Worm (Caenorhabditis elegans) whole organism, early embryonic: ENCODE data around the gene gcy-14.
"Not testable (repeated sequence)": the region's sequence is repeated elsewhere in the genome, so short reads cannot be mapped to it uniquely, and the experiment has no call there.

Experiments
- B0310.2 ChIP-seq: sonication (generic microtip); optimal IDR thresholded peaks from 2 replicates; lab custom pipeline; 2016; ENCODE audit warnings: mild to moderate bottlenecking, missing genetic modification characterization, missing compliant biosample characterization
- F13C5.2 ChIP-seq: sonication (generic microtip); optimal IDR thresholded peaks from 2 replicates; lab custom pipeline; 2017; ENCODE audit warnings: mild to moderate bottlenecking, missing genetic modification characterization, inconsistent platforms, missing compliant biosample characterization
- aly-1 ChIP-seq: sonication (generic microtip); optimal IDR thresholded peaks from 2 replicates; lab custom pipeline; 2016; ENCODE audit warnings: missing genetic modification characterization, missing compliant biosample characterization
- ama-1 ChIP-seq: fragments of 150-350 bp; optimal IDR thresholded peaks from 2 replicates; lab custom pipeline; 2014
- ceh-13 ChIP-seq: fragments of 200-800 bp; sonication (Bioruptor generic); optimal IDR thresholded peaks from 2 replicates; lab custom pipeline; 2018; ENCODE audit warnings: mild to moderate bottlenecking, missing genetic modification characterization, missing compliant biosample characterization
- ceh-36 ChIP-seq: sonication (generic microtip); optimal IDR thresholded peaks from 2 replicates; lab custom pipeline; 2016; ENCODE audit warnings: missing genetic modification characterization, inconsistent platforms, missing compliant biosample characterization
- ets-7 ChIP-seq: sonication (generic microtip); optimal IDR thresholded peaks from 2 replicates; lab custom pipeline; 2016; ENCODE audit warnings: missing genotype, missing genetic modification characterization, missing compliant biosample characterization
- flt-1 ChIP-seq: fragments of 200-800 bp; sonication (Bioruptor generic); IDR thresholded peaks from 2 replicates; pipeline ENCODE4 v1.3.6; 2022; ENCODE audit warnings: missing genetic modification characterization, missing compliant biosample characterization
- hmbx-1 ChIP-seq: sonication (generic microtip); optimal IDR thresholded peaks from 2 replicates; lab custom pipeline; 2016; ENCODE audit warnings: mild to moderate bottlenecking, missing genetic modification characterization, missing compliant biosample characterization
- hmg-4 ChIP-seq: fragments of 200-800 bp; sonication (Bioruptor generic); optimal IDR thresholded peaks from 2 replicates; lab custom pipeline; 2018; ENCODE audit warnings: mild to moderate bottlenecking, missing genetic modification characterization, missing compliant biosample characterization
- hnd-1 ChIP-seq: sonication (generic microtip); optimal IDR thresholded peaks from 2 replicates; lab custom pipeline; 2016; ENCODE audit warnings: missing genetic modification characterization, missing compliant biosample characterization
- pes-1 ChIP-seq: fragments of 200-800 bp; sonication (Bioruptor generic); IDR thresholded peaks from 2 replicates; pipeline ENCODE4 v1.3.6; 2022; ENCODE audit warnings: missing genetic modification reagents, missing genetic modification characterization, missing compliant biosample characterization
- scrt-1 ChIP-seq: fragments of 200-800 bp; sonication (Bioruptor generic); IDR thresholded peaks from 2 replicates; pipeline ENCODE4 v1.3.6; 2022; ENCODE audit warnings: missing genetic modification characterization, missing compliant biosample characterization
- sea-1 ChIP-seq: fragments of 200-800 bp; sonication (Bioruptor generic); conservative IDR thresholded peaks from 2 replicates; pipeline ENCODE4 v1.3.6; 2022; ENCODE audit warnings: missing genetic modification characterization, missing compliant biosample characterization
- tbx-11 ChIP-seq: fragments of 200-800 bp; sonication (Bioruptor generic); IDR thresholded peaks from 2 replicates; pipeline ENCODE4 v1.3.6; 2022; ENCODE audit warnings: missing genetic modification characterization, missing compliant biosample characterization
- tbx-37 ChIP-seq: fragments of 200-800 bp; sonication (Bioruptor generic); conservative IDR thresholded peaks from 2 replicates; pipeline ENCODE4 v1.3.6; 2022; ENCODE audit warnings: missing genetic modification reagents, missing genetic modification characterization, missing compliant biosample characterization
- tra-4 ChIP-seq: sonication (generic microtip); optimal IDR thresholded peaks from 2 replicates; lab custom pipeline; 2017; ENCODE audit warnings: missing genetic modification characterization, missing compliant biosample characterization

Gene gcy-14

ce11 chrV:14897731-14898130 is 29.6 kb upstream of the gcy-14 start, which contains the start of gene H12D21.6:
Gene H12D21.6, minus strand, starts transcription at chrV:14897831.
- TF ChIP-seq tra-4 (tag; lab: Kevin White, UChicago) (no peak), ceh-13 (GFP tag; lab: Kevin White, UChicago) (no peak), ets-7 (tag; lab: Kevin White, UChicago) (no peak), hmg-4 (no peak), aly-1 (tag; lab: Kevin White, UChicago) (no peak), ceh-36 (tag; lab: Kevin White, UChicago) (no peak), scrt-1 (GFP tag; lab: Robert Waterston, UW) (no peak), F13C5.2 (tag; lab: Kevin White, UChicago) (no peak), flt-1 (no peak), ama-1 (lab: Kevin White, UChicago) (no peak), B0310.2 (no peak), sea-1 (GFP tag; lab: Robert Waterston, UW) (no peak), tbx-37 (GFP tag; lab: Robert Waterston, UW) (no peak), pes-1 (GFP tag; lab: Robert Waterston, UW) (no peak), hmbx-1 (tag; lab: Kevin White, UChicago) (no peak), hnd-1 (tag; lab: Kevin White, UChicago) (no peak), tbx-11 (GFP tag; lab: Robert Waterston, UW) (no peak)

ce11 chrV:14895557-14895956 is 27.5 kb upstream of the gcy-14 start, which contains the start of gene mpst-3:
Gene mpst-3, plus strand, starts transcription at chrV:14895647.
- no peak for TF ChIP-seq tbx-37 (GFP tag; lab: Robert Waterston, UW)
- no peak for TF ChIP-seq ets-7 (tag; lab: Kevin White, UChicago)
- no peak for TF ChIP-seq ceh-36 (tag; lab: Kevin White, UChicago)
- no peak for TF ChIP-seq B0310.2
- TF ChIP-seq F13C5.2 (tag; lab: Kevin White, UChicago) = no peak
- no peak for TF ChIP-seq hmbx-1 (tag; lab: Kevin White, UChicago)
- TF ChIP-seq hnd-1 (tag; lab: Kevin White, UChicago) = no peak
- no peak for TF ChIP-seq tbx-11 (GFP tag; lab: Robert Waterston, UW)
- TF ChIP-seq hmg-4 = no peak
- TF ChIP-seq sea-1 (GFP tag; lab: Robert Waterston, UW) = no peak
- TF ChIP-seq scrt-1 (GFP tag; lab: Robert Waterston, UW) = no peak
- no peak for TF ChIP-seq pes-1 (GFP tag; lab: Robert Waterston, UW)
- TF ChIP-seq flt-1 = no peak
- TF ChIP-seq ama-1 (lab: Kevin White, UChicago) = no peak
- no peak for TF ChIP-seq tra-4 (tag; lab: Kevin White, UChicago)
- TF ChIP-seq ceh-13 (GFP tag; lab: Kevin White, UChicago) = no peak
- no peak for TF ChIP-seq aly-1 (tag; lab: Kevin White, UChicago)

ce11 chrV:14893355-14894050 is 25.4 kb upstream of the gcy-14 start, which contains the start of the genes mpst-2 and H12D21.5:
Gene mpst-2, minus strand, starts transcription at chrV:14893455.
Gene H12D21.5, plus strand, starts transcription at chrV:14894000.
- TF ChIP-seq ets-7 (tag; lab: Kevin White, UChicago) (no peak), scrt-1 (GFP tag; lab: Robert Waterston, UW) (no peak), tbx-11 (GFP tag; lab: Robert Waterston, UW) (no peak), tbx-37 (GFP tag; lab: Robert Waterston, UW) (no peak), flt-1 (no peak), B0310.2 (no peak), ceh-36 (tag; lab: Kevin White, UChicago) (no peak), pes-1 (GFP tag; lab: Robert Waterston, UW) (no peak), sea-1 (GFP tag; lab: Robert Waterston, UW) (no peak), tra-4 (tag; lab: Kevin White, UChicago) (no peak)

ce11 chrV:14890782-14891181 is 22.7 kb upstream of the gcy-14 start, which contains the start of gene nspa-2:
Gene nspa-2, plus strand, starts transcription at chrV:14891082.
- not testable (repeated sequence) for TF ChIP-seq hmg-4; flt-1; hmbx-1 (tag; lab: Kevin White, UChicago)

- TF ChIP-seq pes-1 (GFP tag; lab: Robert Waterston, UW) (no peak), ceh-36 (tag; lab: Kevin White, UChicago) (no peak), tbx-37 (GFP tag; lab: Robert Waterston, UW) (no peak), ceh-13 (GFP tag; lab: Kevin White, UChicago) (no peak), tbx-11 (GFP tag; lab: Robert Waterston, UW) (no peak), tra-4 (tag; lab: Kevin White, UChicago) (no peak), hnd-1 (tag; lab: Kevin White, UChicago) (no peak), ama-1 (lab: Kevin White, UChicago) (no peak), ets-7 (tag; lab: Kevin White, UChicago) (no peak), F13C5.2 (tag; lab: Kevin White, UChicago) (no peak), B0310.2 (no peak), hmbx-1 (tag; lab: Kevin White, UChicago) (no peak), hmg-4 (no peak), aly-1 (tag; lab: Kevin White, UChicago) (no peak)
Measured at ce11 chrV:14877242-14877819, 9.2 kb upstream of the gcy-14 start.

- not testable (repeated sequence) for TF ChIP-seq scrt-1 (GFP tag; lab: Robert Waterston, UW); sea-1 (GFP tag; lab: Robert Waterston, UW); ets-7 (tag; lab: Kevin White, UChicago)
Measured at ce11 chrV:14876724-14877123, 8.6 kb upstream of the gcy-14 start, which contains the start of gene ZC412.10. Gene ZC412.10, minus strand, starts transcription at chrV:14876824.

- TF ChIP-seq ets-7 (tag; lab: Kevin White, UChicago) (no peak), sea-1 (GFP tag; lab: Robert Waterston, UW) (no peak), ama-1 (lab: Kevin White, UChicago) (no peak), hnd-1 (tag; lab: Kevin White, UChicago) (no peak), F13C5.2 (tag; lab: Kevin White, UChicago) (peak; percentile 44), pes-1 (GFP tag; lab: Robert Waterston, UW) (peak; percentile 83), tra-4 (tag; lab: Kevin White, UChicago) (no peak), ceh-36 (tag; lab: Kevin White, UChicago) (peak; percentile 53), tbx-37 (GFP tag; lab: Robert Waterston, UW) (peak; percentile 49; the same call in 1 of the 2 replicates), scrt-1 (GFP tag; lab: Robert Waterston, UW) (peak; percentile 74), aly-1 (tag; lab: Kevin White, UChicago) (no peak), ceh-13 (GFP tag; lab: Kevin White, UChicago) (peak; percentile 30), tbx-11 (GFP tag; lab: Robert Waterston, UW) (peak; percentile 45; the same call in 1 of the 2 replicates), B0310.2 (peak; percentile 72), hmg-4 (peak; percentile 41), flt-1 (peak; percentile 73), hmbx-1 (tag; lab: Kevin White, UChicago) (no peak)
Measured at ce11 chrV:14876257-14876656, 8.2 kb upstream of the gcy-14 start.
